Fruit fly (Drosophila melanogaster) S2 (cell line): ENCODE measurements around the gene fig.

Source experiments
- CG8478 ChIP-seq: fragments of >200 bp; optimal IDR thresholded peaks from 2 replicates; lab custom pipeline; 2018
- CTCF ChIP-seq, 2 experiments: fragments of >200 bp; optimal IDR thresholded peaks; 2 replicates each; lab custom pipeline; 2018

DNA sequence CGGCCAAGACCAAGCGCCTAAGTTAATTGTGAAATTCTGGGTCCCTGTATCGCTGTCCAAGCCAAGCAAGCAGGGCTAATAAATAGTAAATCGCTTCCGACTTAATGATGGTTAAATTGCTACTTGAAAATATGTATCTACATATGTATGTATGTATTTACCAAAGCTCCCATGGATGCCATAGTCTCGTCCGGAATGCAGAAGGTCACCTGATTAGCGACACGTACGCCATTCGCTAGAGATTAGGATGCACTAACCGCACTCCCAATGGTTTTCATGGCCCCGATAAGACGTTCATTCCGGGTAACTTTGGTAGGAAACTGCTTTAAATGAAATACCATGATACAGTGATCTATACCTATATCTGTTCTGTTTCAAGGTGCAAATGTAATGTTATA lies 21.5 kb downstream of the fig start:
- TF ChIP-seq CG8478: no peak
- no peak for TF ChIP-seq CTCF (optimal IDR thresholded peaks at IDR 0.05; lab: Kevin White, UChicago)
